Comparison of ENCODE assay signal across 1 fruit fly cellular context in the genomic region with DNA sequence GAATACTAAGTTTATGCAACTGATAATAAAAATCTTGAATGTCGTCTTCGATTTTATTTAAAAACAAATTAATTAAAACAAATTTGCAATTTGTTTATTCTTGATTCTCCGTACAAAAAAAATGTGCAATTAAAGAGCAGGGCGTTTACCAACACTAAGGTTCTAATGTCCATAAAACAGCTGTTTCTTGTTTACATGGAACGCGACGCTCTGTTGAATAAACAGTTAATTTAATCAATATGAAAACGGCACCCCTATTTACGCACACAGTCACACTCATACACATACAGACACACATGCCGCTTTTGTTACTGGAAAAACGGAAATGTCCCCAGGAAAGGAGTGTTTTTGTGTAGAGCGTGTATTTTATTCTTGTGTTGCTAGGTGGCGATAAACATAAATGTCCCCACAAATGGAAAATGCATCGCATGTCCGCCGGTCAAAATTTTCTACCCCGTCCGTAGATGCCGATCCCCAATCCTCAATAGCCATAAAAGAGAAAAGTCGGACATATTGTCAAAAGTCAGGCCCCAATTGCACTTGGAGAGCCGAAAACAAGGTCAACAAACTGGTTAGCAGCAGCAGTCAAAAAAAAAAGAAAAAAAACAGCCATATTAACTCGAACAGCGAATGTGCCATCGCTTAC.
TF ChIP-seq lines count a peak whose summit lies in the region.

No protein-coding gene starts in this region.

TF ChIP-seq in whole organism, embryonic, 481 proteins besides CTCF, POLR2A, EP300 and RAD21 (continued from another document):
- TF ChIP-seq Xbp1 (GFP tag; optimal IDR thresholded peaks at IDR 0.05; lab: Kevin White, UChicago) (peak; percentile 25), Dfd (GFP tag; optimal IDR thresholded peaks at IDR 0.05; lab: Kevin White, UChicago) (no peak), CG31365 (tag; optimal IDR thresholded peaks at IDR 0.05; lab: Kevin White, UChicago) (peak; percentile 69), CG15011 (GFP tag; optimal IDR thresholded peaks at IDR 0.05; lab: Kevin White, UChicago) (peak; percentile 64), CG1647 (GFP tag; optimal IDR thresholded peaks at IDR 0.05; lab: Kevin White, UChicago) (peak; percentile 74), CG17186 (GFP tag; optimal IDR thresholded peaks at IDR 0.05; lab: Kevin White, UChicago) (peak; percentile 56), Pdp1 (GFP tag; optimal IDR thresholded peaks at IDR 0.05; lab: Kevin White, UChicago) (peak; percentile 35 to 87), CG6791 (GFP tag; IDR thresholded peaks at IDR 0.05; lab: Robert Waterston, UW; ENCODE audit: partially characterized antibody) (no peak), CG11696 (GFP tag; IDR thresholded peaks at IDR 0.05; lab: Robert Waterston, UW) (no peak), fu2 (GFP tag; optimal IDR thresholded peaks at IDR 0.05; lab: Kevin White, UChicago) (peak; percentile 42), Hr3 (GFP tag; optimal IDR thresholded peaks at IDR 0.05; lab: Kevin White, UChicago) (peak; percentile 10), gsb (GFP tag; IDR thresholded peaks at IDR 0.05; lab: Robert Waterston, UW) (no peak), lmd (GFP tag; IDR thresholded peaks at IDR 0.05; lab: Robert Waterston, UW) (no peak), CG12071 (GFP tag; optimal IDR thresholded peaks at IDR 0.05; lab: Kevin White, UChicago) (peak; percentile 86), CG7372 (GFP tag; IDR thresholded peaks at IDR 0.05; lab: Robert Waterston, UW) (no peak), CG33557 (GFP tag; optimal IDR thresholded peaks at IDR 0.05; lab: Kevin White, UChicago) (peak; percentile 90), Sry-δ (GFP tag; optimal IDR thresholded peaks at IDR 0.05; lab: Kevin White, UChicago) (peak; percentile 21), Hr78 (GFP tag; optimal IDR thresholded peaks at IDR 0.05; lab: Kevin White, UChicago) (no peak), trh (GFP tag; optimal IDR thresholded peaks at IDR 0.05; lab: Kevin White, UChicago) (peak; percentile 37), CG12942 (GFP tag; optimal IDR thresholded peaks at IDR 0.05; lab: Kevin White, UChicago) (peak; percentile 81), chif (GFP tag; optimal IDR thresholded peaks at IDR 0.05; lab: Kevin White, UChicago) (peak; percentile 64 to 67), CG10267 (tag; optimal IDR thresholded peaks at IDR 0.05; lab: Kevin White, UChicago) (peak; percentile 97), CG3726 (GFP tag; IDR thresholded peaks at IDR 0.05; lab: Robert Waterston, UW) (no peak), CG13894 (tag; optimal IDR thresholded peaks at IDR 0.05; lab: Kevin White, UChicago) (peak; percentile 77), shn (GFP tag; optimal IDR thresholded peaks at IDR 0.05; lab: Kevin White, UChicago) (peak; percentile 52), cad (GFP tag; optimal IDR thresholded peaks at IDR 0.05; lab: Kevin White, UChicago) (no peak), dati (GFP tag; IDR thresholded peaks at IDR 0.05; lab: Robert Waterston, UW) (no peak), Atf3 (GFP tag; optimal IDR thresholded peaks at IDR 0.05; lab: Kevin White, UChicago) (peak; percentile 64), ab (GFP tag; optimal IDR thresholded peaks at IDR 0.05; lab: Kevin White, UChicago) (no peak), jumu (GFP tag; optimal IDR thresholded peaks at IDR 0.05; lab: Kevin White, UChicago) (peak; percentile 41), Hsf (GFP tag; optimal IDR thresholded peaks at IDR 0.05; lab: Kevin White, UChicago) (peak; percentile 73), CG10462 (GFP tag; optimal IDR thresholded peaks at IDR 0.05; lab: Kevin White, UChicago) (peak; percentile 64), CG18476 (GFP tag; optimal IDR thresholded peaks at IDR 0.05; lab: Kevin White, UChicago) (peak; percentile 64), CG7556 (GFP tag; optimal IDR thresholded peaks at IDR 0.05; lab: Kevin White, UChicago) (peak; percentile 68), ci (GFP tag; IDR thresholded peaks at IDR 0.05; lab: Robert Waterston, UW) (no peak), CG12744 (GFP tag; optimal IDR thresholded peaks at IDR 0.05; lab: Kevin White, UChicago) (peak; percentile 15), otp (GFP tag; IDR thresholded peaks at IDR 0.05; lab: Robert Waterston, UW) (no peak), D19A (tag; optimal IDR thresholded peaks at IDR 0.05; lab: Kevin White, UChicago) (peak; percentile 62), gcm2 (GFP tag; optimal IDR thresholded peaks at IDR 0.05; lab: Kevin White, UChicago) (peak; percentile 25), CG2875 (GFP tag; optimal IDR thresholded peaks at IDR 0.05; lab: Kevin White, UChicago) (peak; percentile 91), CG14860 (GFP tag; IDR thresholded peaks at IDR 0.05; lab: Robert Waterston, UW; ENCODE audit: partially characterized antibody) (no peak), CG10543 (GFP tag; optimal IDR thresholded peaks at IDR 0.05; lab: Kevin White, UChicago) (peak; percentile 90), HLH3B (GFP tag; IDR thresholded peaks at IDR 0.05; lab: Robert Waterston, UW) (no peak), Dip2 (GFP tag; IDR thresholded peaks at IDR 0.05; lab: Robert Waterston, UW) (no peak), en (GFP tag; optimal IDR thresholded peaks at IDR 0.05; lab: Kevin White, UChicago) (peak; percentile 69), CG11085 (GFP tag; IDR thresholded peaks at IDR 0.05; lab: Robert Waterston, UW) (no peak), Poxn (GFP tag; IDR thresholded peaks at IDR 0.05; lab: Robert Waterston, UW) (no peak), CG31388 (GFP tag; optimal IDR thresholded peaks at IDR 0.05; lab: Kevin White, UChicago) (peak; percentile 40), Mrtf (GFP tag; IDR thresholded peaks at IDR 0.05; lab: Robert Waterston, UW) (no peak), tgo (GFP tag; IDR thresholded peaks at IDR 0.05; lab: Robert Waterston, UW) (no peak), CG1602 (GFP tag; optimal IDR thresholded peaks at IDR 0.05; lab: Kevin White, UChicago) (peak; percentile 54), dysf (GFP tag; IDR thresholded peaks at IDR 0.05; lab: Robert Waterston, UW) (no peak)
